Worm (Caenorhabditis elegans): ENCODE results near the gene C08F1.11.

- TF ChIP-seq lin-13 (GFP tag; optimal IDR thresholded peaks at IDR 0.05) = no peak
- no peak for TF ChIP-seq ama-1 (optimal IDR thresholded peaks at IDR 0.05)
- no peak for TF ChIP-seq aha-1 (tag; optimal IDR thresholded peaks at IDR 0.05)
- no peak for TF ChIP-seq unc-98 (GFP tag; IDR thresholded peaks at IDR 0.05)
- no peak for TF ChIP-seq nhr-28 (tag; optimal IDR thresholded peaks at IDR 0.05)
- TF ChIP-seq fos-1 (tag; optimal IDR thresholded peaks at IDR 0.05) = no peak
These were observed 42.2 kb downstream of the C08F1.11 start, which contains the start of gene F36H5.12 for ce11 chrII:1742535-1742934.

All from whole organism, L1 larva.